Fruit fly (Drosophila melanogaster) whole organism, prepupa: ENCODE data around the gene Cyp4ac2.
A peak's percentile ranks its signal among the peaks of the same experiment; 100 is the strongest.

ENCODE experiments used
- Blimp-1 ChIP-seq: fragments of 200-800 bp; sonication (Bioruptor generic); optimal IDR thresholded peaks from 3 replicates; lab custom pipeline; 2017; ENCODE audit warnings: missing biosample characterization, missing genetic modification characterization, mild to moderate bottlenecking, moderate library complexity, missing genetic modification reagents
- CG10631 ChIP-seq: fragments of 200-800 bp; sonication (Bioruptor generic); optimal IDR thresholded peaks from 2 replicates; lab custom pipeline; 2016; ENCODE audit warnings: missing biosample characterization, missing genetic modification characterization
- CG10669 ChIP-seq: fragments of 200-800 bp; sonication (Bioruptor generic); optimal IDR thresholded peaks from 3 replicates; lab custom pipeline; 2018; ENCODE audit warnings: missing biosample characterization, mild to moderate bottlenecking, missing genetic modification characterization, moderate library complexity
- CG11294 ChIP-seq: fragments of 200-800 bp; sonication (Bioruptor generic); IDR thresholded peaks from 2 replicates; pipeline ENCODE4 v1.3.6; 2022; ENCODE audit warnings: missing biosample characterization, missing genetic modification characterization
- CG11762 ChIP-seq: fragments of 200-800 bp; sonication (Bioruptor generic); optimal IDR thresholded peaks from 3 replicates; lab custom pipeline; 2016; ENCODE audit warnings: missing biosample characterization, missing genetic modification characterization; ENCODE audit not compliant: insufficient read depth
- CG11902 ChIP-seq: fragments of 200-800 bp; sonication (Bioruptor generic); optimal IDR thresholded peaks from 3 replicates; lab custom pipeline; 2016; ENCODE audit warnings: missing biosample characterization, missing genetic modification characterization
- CG15336 ChIP-seq: fragments of 200-800 bp; sonication (Bioruptor generic); IDR thresholded peaks from 2 replicates; pipeline ENCODE4 v1.3.6; 2022; ENCODE audit warnings: missing biosample characterization, missing genetic modification characterization
- CG16779 ChIP-seq: fragments of 200-800 bp; sonication (Bioruptor generic); optimal IDR thresholded peaks from 3 replicates; lab custom pipeline; 2017; ENCODE audit warnings: missing biosample characterization, mild to moderate bottlenecking, missing genetic modification characterization
- CG3032 ChIP-seq: fragments of 200-800 bp; optimal IDR thresholded peaks from 2 replicates; lab custom pipeline; 2019; ENCODE audit warnings: missing biosample characterization, mild to moderate bottlenecking, missing genetic modification characterization, moderate library complexity
- CG31627 ChIP-seq: fragments of 200-800 bp; sonication (Bioruptor generic); optimal IDR thresholded peaks from 3 replicates; lab custom pipeline; 2016; ENCODE audit warnings: missing biosample characterization, missing genetic modification characterization
- CG3919 ChIP-seq: fragments of 200-800 bp; sonication (Bioruptor generic); optimal IDR thresholded peaks from 3 replicates; lab custom pipeline; 2016; ENCODE audit warnings: missing biosample characterization, missing genetic modification characterization
- CG6163 ChIP-seq: fragments of 200-800 bp; sonication (Bioruptor generic); IDR thresholded peaks from 3 replicates; pipeline ENCODE4 v1.3.6; 2022; ENCODE audit warnings: missing biosample characterization, missing genetic modification characterization
- CG6276 ChIP-seq: fragments of 200-800 bp; sonication (Bioruptor generic); optimal IDR thresholded peaks from 2 replicates; lab custom pipeline; 2017; ENCODE audit warnings: missing biosample characterization, mild to moderate bottlenecking, missing genetic modification characterization
- CG6792 ChIP-seq: fragments of 200-800 bp; sonication (Bioruptor generic); optimal IDR thresholded peaks from 3 replicates; lab custom pipeline; 2016; ENCODE audit warnings: missing biosample characterization, missing genetic modification characterization
- CG6808 ChIP-seq: fragments of 200-800 bp; sonication (Bioruptor generic); optimal IDR thresholded peaks from 3 replicates; lab custom pipeline; 2017; ENCODE audit warnings: missing biosample characterization, missing genetic modification characterization, mild to moderate bottlenecking, moderate library complexity, missing genetic modification reagents
- CG6854 ChIP-seq: fragments of 200-800 bp; sonication (Bioruptor generic); optimal IDR thresholded peaks from 2 replicates; lab custom pipeline; 2017; ENCODE audit warnings: missing biosample characterization, mild to moderate bottlenecking, missing genetic modification characterization
- CG7368 ChIP-seq: fragments of 200-800 bp; sonication (Bioruptor generic); optimal IDR thresholded peaks from 3 replicates; lab custom pipeline; 2016; ENCODE audit warnings: missing biosample characterization, missing genetic modification characterization
- CG8119 ChIP-seq: fragments of 200-800 bp; sonication (Bioruptor generic); IDR thresholded peaks from 3 replicates; pipeline ENCODE4 v1.3.6; 2022; ENCODE audit warnings: missing biosample characterization, missing genetic modification characterization
- CG8319 ChIP-seq: fragments of 200-800 bp; sonication (Bioruptor generic); optimal IDR thresholded peaks from 3 replicates; lab custom pipeline; 2016; ENCODE audit warnings: missing biosample characterization, missing genetic modification characterization
- CG9139 ChIP-seq: fragments of 200-800 bp; sonication (Bioruptor generic); optimal IDR thresholded peaks from 3 replicates; lab custom pipeline; 2017; ENCODE audit warnings: missing biosample characterization, mild to moderate bottlenecking, missing genetic modification characterization
- Eip75B ChIP-seq: fragments of 200-800 bp; sonication (Bioruptor generic); optimal IDR thresholded peaks from 3 replicates; lab custom pipeline; 2016; ENCODE audit warnings: missing biosample characterization, missing genetic modification characterization
- Eip78C ChIP-seq: fragments of 200-800 bp; sonication (Bioruptor generic); peaks from one replicate; lab custom pipeline; 2016; ENCODE audit warnings: missing biosample characterization, missing genetic modification characterization
- Ets21C ChIP-seq: fragments of 200-800 bp; sonication (Bioruptor generic); optimal IDR thresholded peaks from 3 replicates; lab custom pipeline; 2016; ENCODE audit warnings: missing biosample characterization, missing genetic modification characterization
- Ets96B ChIP-seq: fragments of 200-800 bp; optimal IDR thresholded peaks from 2 replicates; lab custom pipeline; 2019; ENCODE audit warnings: missing biosample characterization, mild to moderate bottlenecking, missing genetic modification characterization, moderate library complexity
- Hr38 ChIP-seq: sonication (Bioruptor generic); optimal IDR thresholded peaks from 2 replicates; lab custom pipeline; 2016; ENCODE audit warnings: missing biosample characterization, missing genetic modification characterization
- Hr39 ChIP-seq: fragments of 200-800 bp; sonication (Bioruptor generic); optimal IDR thresholded peaks from 2 replicates; lab custom pipeline; 2016; ENCODE audit warnings: missing biosample characterization, missing genetic modification characterization
- Hr4 ChIP-seq: fragments of 200-800 bp; sonication (Bioruptor generic); optimal IDR thresholded peaks from 3 replicates; lab custom pipeline; 2016; ENCODE audit warnings: missing biosample characterization, missing genetic modification characterization
- Lpt ChIP-seq: fragments of 200-800 bp; sonication (Bioruptor generic); optimal IDR thresholded peaks from 3 replicates; lab custom pipeline; 2016; ENCODE audit warnings: missing biosample characterization, missing genetic modification characterization
- OdsH ChIP-seq: fragments of 200-800 bp; sonication (Bioruptor generic); optimal IDR thresholded peaks from 3 replicates; lab custom pipeline; 2016; ENCODE audit warnings: missing biosample characterization, missing genetic modification characterization
- Smox ChIP-seq: fragments of 200-800 bp; sonication (Bioruptor generic); optimal IDR thresholded peaks from 3 replicates; lab custom pipeline; 2016; ENCODE audit warnings: missing biosample characterization, missing genetic modification characterization
- Sox14 ChIP-seq: fragments of 200-800 bp; sonication (Bioruptor generic); optimal IDR thresholded peaks from 3 replicates; lab custom pipeline; 2016; ENCODE audit warnings: missing biosample characterization, missing genetic modification characterization
- cyc ChIP-seq: fragments of 200-800 bp; sonication (Bioruptor generic); optimal IDR thresholded peaks from 3 replicates; lab custom pipeline; 2016; ENCODE audit warnings: missing biosample characterization, missing genetic modification characterization
- dac ChIP-seq: fragments of 200-800 bp; sonication (Bioruptor generic); optimal IDR thresholded peaks from 2 replicates; lab custom pipeline; 2017; ENCODE audit warnings: missing biosample characterization, mild to moderate bottlenecking, missing genetic modification characterization
- dsx ChIP-seq: fragments of 200-800 bp; optimal IDR thresholded peaks from 3 replicates; lab custom pipeline; 2019; ENCODE audit warnings: missing biosample characterization, mild to moderate bottlenecking, missing genetic modification characterization, moderate library complexity; ENCODE audit not compliant: poor library complexity, severe bottlenecking
- eg ChIP-seq: fragments of 200-800 bp; sonication (Bioruptor generic); IDR thresholded peaks from 3 replicates; pipeline ENCODE4 v1.3.6; 2022; ENCODE audit warnings: missing biosample characterization, missing genetic modification characterization
- fd59A ChIP-seq: fragments of 200-800 bp; sonication (Bioruptor generic); optimal IDR thresholded peaks from 2 replicates; lab custom pipeline; 2017; ENCODE audit warnings: missing biosample characterization, mild to moderate bottlenecking, missing genetic modification characterization, missing genetic modification reagents
- fd85E ChIP-seq: fragments of 200-800 bp; sonication (Bioruptor generic); optimal IDR thresholded peaks from 3 replicates; lab custom pipeline; 2016; ENCODE audit warnings: missing biosample characterization, missing genetic modification characterization
- fkh ChIP-seq: fragments of 200-800 bp; sonication (Bioruptor generic); optimal IDR thresholded peaks from 3 replicates; lab custom pipeline; 2017; ENCODE audit warnings: missing biosample characterization, mild to moderate bottlenecking, missing genetic modification characterization, moderate library complexity
- lz ChIP-seq: fragments of 200-800 bp; sonication (Bioruptor generic); optimal IDR thresholded peaks from 3 replicates; lab custom pipeline; 2016; ENCODE audit warnings: missing biosample characterization, missing genetic modification characterization
- pdm3 ChIP-seq: fragments of 200-800 bp; sonication (Bioruptor generic); optimal IDR thresholded peaks from 3 replicates; lab custom pipeline; 2016; ENCODE audit warnings: missing biosample characterization, missing genetic modification characterization
- salr ChIP-seq, 2 experiments: fragments of 200-800 bp; sonication (Bioruptor generic); optimal IDR thresholded peaks; 3 replicates each; lab custom pipeline; 2016 to 2018; ENCODE audit warnings: missing biosample characterization in 2 of 2, missing genetic modification characterization in 2 of 2, mild to moderate bottlenecking in 1 of 2
- spab ChIP-seq: fragments of 200-800 bp; sonication (Bioruptor generic); optimal IDR thresholded peaks from 2 replicates; lab custom pipeline; 2017; ENCODE audit warnings: missing biosample characterization, mild to moderate bottlenecking, missing genetic modification characterization, missing genetic modification reagents
- ss ChIP-seq, 2 experiments: fragments of 200-800 bp; sonication (Bioruptor generic); optimal IDR thresholded peaks; 2 replicates in 1 of 2; 3 replicates in 1 of 2; lab custom pipeline; 2017 to 2018; ENCODE audit warnings: mild to moderate bottlenecking in 2 of 2, missing biosample characterization in 2 of 2, missing genetic modification characterization in 2 of 2, moderate library complexity in 1 of 2
- topi ChIP-seq: fragments of 200-800 bp; sonication (Bioruptor generic); optimal IDR thresholded peaks from 3 replicates; lab custom pipeline; 2016; ENCODE audit warnings: missing biosample characterization, missing genetic modification characterization
- vri ChIP-seq: fragments of 200-800 bp; sonication (Bioruptor generic); optimal IDR thresholded peaks from 3 replicates; lab custom pipeline; 2016; ENCODE audit warnings: missing biosample characterization, mild to moderate bottlenecking, missing genetic modification characterization

The Cyp4ac2 gene

dm6 chr2L:5254105-5254711 lies 12.0 kb upstream of the Cyp4ac2 start (continued):
- peak; percentile 91 for TF ChIP-seq CG7368 (GFP tag; lab: Kevin White, UChicago)
- TF ChIP-seq CG9139 (GFP tag; lab: Kevin White, UChicago) = peak; percentile 86
- TF ChIP-seq eg (GFP tag; lab: Robert Waterston, UW) = peak; percentile 76
- TF ChIP-seq Hr4 (GFP tag; lab: Kevin White, UChicago) = peak; percentile 69
- TF ChIP-seq Hr38 (GFP tag; lab: Kevin White, UChicago) = no peak
- TF ChIP-seq Hr39 = peak; percentile 97
- TF ChIP-seq CG3919 (GFP tag; lab: Kevin White, UChicago) = peak; percentile 96
- peak; percentile 71 for TF ChIP-seq Lpt (GFP tag; lab: Kevin White, UChicago)
- TF ChIP-seq Eip75B (GFP tag; lab: Kevin White, UChicago) = peak; percentile 95
- TF ChIP-seq Sox14 (GFP tag; lab: Kevin White, UChicago) = peak; percentile 96
- TF ChIP-seq CG6792 (GFP tag; lab: Kevin White, UChicago) = peak; percentile 95
- peak; percentile 92 for TF ChIP-seq ss (GFP tag; optimal IDR thresholded peaks at IDR 0.05; lab: Kevin White, UChicago)
- peak; percentile 90 for TF ChIP-seq CG10669 (GFP tag; lab: Kevin White, UChicago)
- peak; percentile 86 for TF ChIP-seq CG8319 (GFP tag; lab: Kevin White, UChicago)
- peak; percentile 80 for TF ChIP-seq CG15336
- peak; percentile 83 for TF ChIP-seq Blimp-1
- peak; percentile 99 for TF ChIP-seq Eip78C (GFP tag; lab: Kevin White, UChicago)
- peak; percentile 82 for TF ChIP-seq CG8119 (GFP tag; lab: Robert Waterston, UW)
- peak; percentile 78 for TF ChIP-seq CG16779 (tag; lab: Kevin White, UChicago)
- peak; percentile 96 for TF ChIP-seq CG31627 (GFP tag; lab: Kevin White, UChicago)
- peak; percentile 89 for TF ChIP-seq CG11902 (GFP tag; lab: Kevin White, UChicago)
- TF ChIP-seq CG6163 = peak; percentile 93
- peak; percentile 91 for TF ChIP-seq OdsH (GFP tag; lab: Kevin White, UChicago)
- TF ChIP-seq CG6854 (GFP tag; lab: Kevin White, UChicago) = peak; percentile 94
- TF ChIP-seq CG10631 (GFP tag; lab: Kevin White, UChicago) = peak; percentile 94
- TF ChIP-seq topi (GFP tag; lab: Kevin White, UChicago) = peak; percentile 96

- TF ChIP-seq CG31627 (GFP tag; lab: Kevin White, UChicago) = peak; percentile 83
- peak; percentile 90 for TF ChIP-seq fkh (GFP tag; lab: Kevin White, UChicago)
- peak; percentile 26 to 54 for TF ChIP-seq ss (GFP tag; optimal IDR thresholded peaks at IDR 0.05; lab: Kevin White, UChicago)
- peak; percentile 55 for TF ChIP-seq dsx
- peak; percentile 3 for TF ChIP-seq fd59A
- peak; percentile 54 for TF ChIP-seq CG11762 (GFP tag; lab: Kevin White, UChicago)
- peak; percentile 74 for TF ChIP-seq Ets96B
- peak; percentile 99 for TF ChIP-seq vri (GFP tag; lab: Kevin White, UChicago)
- TF ChIP-seq Hr39 = peak; percentile 85
- TF ChIP-seq spab (GFP tag; lab: Kevin White, UChicago) = peak; percentile 44
- peak; percentile 49 for TF ChIP-seq CG6808
- peak; percentile 39 for TF ChIP-seq CG3032 (tag; lab: Kevin White, UChicago)
- peak; percentile 59 for TF ChIP-seq CG6854 (GFP tag; lab: Kevin White, UChicago)
- peak; percentile 63 for TF ChIP-seq Ets21C (GFP tag; lab: Kevin White, UChicago)
- TF ChIP-seq CG15336 = no peak
- TF ChIP-seq CG7368 (GFP tag; lab: Kevin White, UChicago) = peak; percentile 64
- TF ChIP-seq CG11294 (GFP tag; lab: Robert Waterston, UW) = no peak; the same call in 1 of the 2 replicates
- peak; percentile 30 for TF ChIP-seq CG8319 (GFP tag; lab: Kevin White, UChicago)
- TF ChIP-seq CG16779 (tag; lab: Kevin White, UChicago) = no peak
- TF ChIP-seq lz (GFP tag; lab: Kevin White, UChicago) = peak; percentile 84
- no peak for TF ChIP-seq dac (GFP tag; lab: Kevin White, UChicago)
- TF ChIP-seq Smox = peak; percentile 81
- TF ChIP-seq CG11902 (GFP tag; lab: Kevin White, UChicago) = peak; percentile 56
- no peak for TF ChIP-seq CG6276 (GFP tag; lab: Kevin White, UChicago)
- peak; percentile 4 to 32 for TF ChIP-seq salr (GFP tag; optimal IDR thresholded peaks at IDR 0.05; lab: Kevin White, UChicago)
- no peak for TF ChIP-seq fd85E (GFP tag; lab: Kevin White, UChicago)
- peak; percentile 83 for TF ChIP-seq cyc
- TF ChIP-seq CG10631 (GFP tag; lab: Kevin White, UChicago) = peak; percentile 51
- TF ChIP-seq pdm3 (GFP tag; lab: Kevin White, UChicago) = peak; percentile 72
- TF ChIP-seq Sox14 (GFP tag; lab: Kevin White, UChicago) = peak; percentile 79
- TF ChIP-seq Lpt (GFP tag; lab: Kevin White, UChicago) = no peak
- TF ChIP-seq OdsH (GFP tag; lab: Kevin White, UChicago) = peak; percentile 68
Observed at dm6 chr2L:5256036-5256846, 10.0 kb upstream of the Cyp4ac2 start.
